Worm (Caenorhabditis elegans): ENCODE measurements around the gene F17C11.4.

Gene F17C11.4

ce11 chrV:10925658-10926057, 26.0 kb upstream of the F17C11.4 start (continued):
- TF ChIP-seq lin-14 (GFP tag; optimal IDR thresholded peaks at IDR 0.05) = peak; percentile 6
- no peak for TF ChIP-seq unc-30 (tag; optimal IDR thresholded peaks at IDR 0.05)
- no peak for TF ChIP-seq mef-2 (tag; optimal IDR thresholded peaks at IDR 0.05)
- no peak for TF ChIP-seq sup-37 (GFP tag; optimal IDR thresholded peaks at IDR 0.05)
- no peak for TF ChIP-seq nhr-28 (tag; optimal IDR thresholded peaks at IDR 0.05)
- no peak for TF ChIP-seq nhr-12 (tag; optimal IDR thresholded peaks at IDR 0.05)
- TF ChIP-seq nhr-77 (tag; optimal IDR thresholded peaks at IDR 0.05) = no peak
- no peak for TF ChIP-seq alr-1 (tag; optimal IDR thresholded peaks at IDR 0.05; ENCODE audit: borderline replicate concordance)
- no peak for TF ChIP-seq ceh-8 (GFP tag; optimal IDR thresholded peaks at IDR 0.05)
- no peak for TF ChIP-seq lsy-2 (tag; optimal IDR thresholded peaks at IDR 0.05)
- TF ChIP-seq pqm-1 (tag; optimal IDR thresholded peaks at IDR 0.05) = no peak
- TF ChIP-seq ceh-63 (GFP tag; optimal IDR thresholded peaks at IDR 0.05) = no peak
- no peak for TF ChIP-seq snu-23 (GFP tag; optimal IDR thresholded peaks at IDR 0.05)
- peak; percentile 53 for TF ChIP-seq skn-1 (tag; optimal IDR thresholded peaks at IDR 0.05)
- TF ChIP-seq nhr-237 (tag; optimal IDR thresholded peaks at IDR 0.05) = no peak
- no peak for TF ChIP-seq nhr-84 (tag; optimal IDR thresholded peaks at IDR 0.05)
- no peak for TF ChIP-seq zip-4 (GFP tag; optimal IDR thresholded peaks at IDR 0.05)
- TF ChIP-seq unc-62 (GFP tag; optimal IDR thresholded peaks at IDR 0.05) = no peak
- TF ChIP-seq zag-1 (tag; optimal IDR thresholded peaks at IDR 0.05) = no peak
- TF ChIP-seq isw-1 (GFP tag; IDR thresholded peaks at IDR 0.05) = no peak
- no peak for TF ChIP-seq fkh-4 (tag; optimal IDR thresholded peaks at IDR 0.05; ENCODE audit: borderline replicate concordance)
- no peak for TF ChIP-seq lin-35 (GFP tag; optimal IDR thresholded peaks at IDR 0.05)
- TF ChIP-seq grh-1 (GFP tag; IDR thresholded peaks at IDR 0.05) = no peak
- no peak for TF ChIP-seq mab-9 (GFP tag; IDR thresholded peaks at IDR 0.05)
- no peak for TF ChIP-seq ceh-90 (tag; optimal IDR thresholded peaks at IDR 0.05)
- no peak for TF ChIP-seq unc-86 (tag; optimal IDR thresholded peaks at IDR 0.05)
- no peak for TF ChIP-seq hpl-2 (GFP tag; optimal IDR thresholded peaks at IDR 0.05)
- TF ChIP-seq egl-27 (tag; optimal IDR thresholded peaks at IDR 0.05) = no peak
- TF ChIP-seq ces-1 (GFP tag; optimal IDR thresholded peaks at IDR 0.05) = no peak
- TF ChIP-seq snpc-4 (tag; optimal IDR thresholded peaks at IDR 0.05) = no peak
- TF ChIP-seq sox-4 (tag; optimal IDR thresholded peaks at IDR 0.05) = no peak

ce11 chrV:10929511-10929910, 22.1 kb upstream of the F17C11.4 start, which contains the start of gene F58B4.3:
TSS of gene F58B4.3 (plus strand) at chrV:10929811.
- TF ChIP-seq nhr-47 (tag; optimal IDR thresholded peaks at IDR 0.05) = no peak
- TF ChIP-seq ceh-82 (tag; optimal IDR thresholded peaks at IDR 0.05) = no peak
- TF ChIP-seq nhr-71 (tag; optimal IDR thresholded peaks at IDR 0.05) = peak; percentile 16
- TF ChIP-seq pax-3 (tag; optimal IDR thresholded peaks at IDR 0.05) = peak; percentile 31
- peak; percentile 64 for TF ChIP-seq fkh-8 (tag; optimal IDR thresholded peaks at IDR 0.05)

- TF ChIP-seq nhr-76 (tag; optimal IDR thresholded peaks at IDR 0.05) (no peak), tbx-2 (tag; optimal IDR thresholded peaks at IDR 0.05) (no peak), ces-1 (GFP tag; optimal IDR thresholded peaks at IDR 0.05) (no peak), ceh-63 (GFP tag; optimal IDR thresholded peaks at IDR 0.05) (no peak), nhr-12 (tag; optimal IDR thresholded peaks at IDR 0.05) (no peak), hlh-4 (tag; optimal IDR thresholded peaks at IDR 0.05) (no peak), lsy-2 (tag; optimal IDR thresholded peaks at IDR 0.05) (no peak), sup-37 (GFP tag; optimal IDR thresholded peaks at IDR 0.05) (no peak), alr-1 (tag; optimal IDR thresholded peaks at IDR 0.05; ENCODE audit: borderline replicate concordance) (no peak), nhr-47 (tag; optimal IDR thresholded peaks at IDR 0.05) (no peak), pax-3 (tag; optimal IDR thresholded peaks at IDR 0.05) (no peak)
Measured at ce11 chrV:10931189-10931588, 20.5 kb upstream of the F17C11.4 start, which contains the start of gene scvp-1. TSS of gene scvp-1 (minus strand) at chrV:10931289.
